Fruit fly (Drosophila melanogaster) whole organism, pupa: Measurements from ENCODE around the gene alpha-Est2.

Source experiments
- CG10348 ChIP-seq: fragments of 200-800 bp; sonication (Bioruptor generic); IDR thresholded peaks from 2 replicates; pipeline ENCODE4 v1.3.6; 2022; ENCODE audit warnings: missing biosample characterization, missing genetic modification characterization
- CG12605 ChIP-seq: fragments of 200-800 bp; sonication (Bioruptor generic); IDR thresholded peaks from 2 replicates; pipeline ENCODE4 v1.3.6; 2022; ENCODE audit warnings: missing biosample characterization, missing genetic modification characterization
- CG32121 ChIP-seq: fragments of 200-800 bp; sonication (Bioruptor generic); IDR thresholded peaks from 2 replicates; pipeline ENCODE4 v1.3.6; 2022; ENCODE audit warnings: missing biosample characterization, missing genetic modification characterization
- CG34367 ChIP-seq: fragments of 200-800 bp; sonication (Bioruptor generic); optimal IDR thresholded peaks from 2 replicates; lab custom pipeline; 2018; ENCODE audit warnings: missing biosample characterization, mild to moderate bottlenecking, missing genetic modification characterization
- CG9948 ChIP-seq: fragments of 200-800 bp; sonication (Bioruptor generic); optimal IDR thresholded peaks from 2 replicates; lab custom pipeline; 2018; ENCODE audit warnings: missing biosample characterization, mild to moderate bottlenecking, missing genetic modification characterization, moderate library complexity
- EcR ChIP-seq: fragments of 200-800 bp; sonication (Bioruptor generic); optimal IDR thresholded peaks from 3 replicates; lab custom pipeline; 2019; ENCODE audit warnings: missing biosample characterization, missing genetic modification characterization, mild to moderate bottlenecking, moderate library complexity, missing genetic modification reagents
- Pif1B ChIP-seq: fragments of 200-800 bp; sonication (Bioruptor generic); optimal IDR thresholded peaks from 3 replicates; lab custom pipeline; 2016; ENCODE audit warnings: missing biosample characterization, missing genetic modification characterization

dm6 chr3R:7514232-7514863 is 27.3 kb upstream of the alpha-Est2 start:
- no peak for TF ChIP-seq CG10348 (GFP tag; lab: Robert Waterston, UW)
- TF ChIP-seq CG34367 (tag; lab: Kevin White, UChicago), result no peak
- no peak for TF ChIP-seq Pif1B (GFP tag; lab: Kevin White, UChicago)
- TF ChIP-seq CG32121 (GFP tag; lab: Robert Waterston, UW), result no peak
- TF ChIP-seq CG9948, result no peak
- TF ChIP-seq EcR (GFP tag; lab: Kevin White, UChicago), result peak; percentile 16
- TF ChIP-seq CG12605 (GFP tag; lab: Robert Waterston, UW), result no peak
